Fruit fly (Drosophila melanogaster) whole organism, embryonic: Measurements from ENCODE around the gene CG5359.
A peak's percentile ranks its signal among the peaks of the same experiment; 100 is the strongest.

Experiments used
- Ada2b ChIP-seq: fragments of 200-800 bp; sonication (Bioruptor generic); IDR thresholded peaks from 2 replicates; pipeline ENCODE4 v1.3.6; 2022; ENCODE audit warnings: missing biosample characterization, missing genetic modification characterization
- Atf6 ChIP-seq: fragments of 200-800 bp; sonication (Bioruptor generic); IDR thresholded peaks from 2 replicates; pipeline ENCODE4 v1.3.6; 2022; ENCODE audit warnings: missing biosample characterization, missing genetic modification characterization
- Bdp1 ChIP-seq: fragments of 200-800 bp; sonication (Bioruptor generic); optimal IDR thresholded peaks from 3 replicates; lab custom pipeline; 2016; ENCODE audit warnings: missing biosample characterization, missing genetic modification characterization
- CG10543 ChIP-seq: fragments of 200-800 bp; sonication (Bioruptor generic); optimal IDR thresholded peaks from 3 replicates; lab custom pipeline; 2017; ENCODE audit warnings: missing biosample characterization, mild to moderate bottlenecking, missing genetic modification characterization, moderate library complexity
- CG11085 ChIP-seq: fragments of 200-800 bp; sonication (Bioruptor generic); IDR thresholded peaks from 2 replicates; pipeline ENCODE4 v1.3.6; 2022; ENCODE audit warnings: missing biosample characterization, missing genetic modification characterization
- CG11723 ChIP-seq: fragments of 200-800 bp; sonication (Bioruptor generic); optimal IDR thresholded peaks from 2 replicates; lab custom pipeline; 2017; ENCODE audit warnings: missing biosample characterization, mild to moderate bottlenecking, missing genetic modification characterization
- CG13287 ChIP-seq: fragments of 200-800 bp; sonication (Bioruptor generic); IDR thresholded peaks from 2 replicates; pipeline ENCODE4 v1.3.6; 2022; ENCODE audit warnings: missing biosample characterization, missing genetic modification characterization; ENCODE audit not compliant: partially characterized antibody
- CG15696 ChIP-seq: fragments of 200-800 bp; sonication (Bioruptor generic); optimal IDR thresholded peaks from 2 replicates; lab custom pipeline; 2019; ENCODE audit warnings: missing biosample characterization, mild to moderate bottlenecking, missing genetic modification characterization, moderate library complexity
- CG17802 ChIP-seq: fragments of 200-800 bp; sonication (Bioruptor generic); optimal IDR thresholded peaks from 2 replicates; lab custom pipeline; 2018; ENCODE audit warnings: missing biosample characterization, mild to moderate bottlenecking, missing genetic modification characterization, moderate library complexity
- CG18599 ChIP-seq: fragments of 200-800 bp; sonication (Bioruptor generic); optimal IDR thresholded peaks from 3 replicates; lab custom pipeline; 2017; ENCODE audit warnings: missing biosample characterization, missing genetic modification characterization, mild to moderate bottlenecking, moderate library complexity, missing genetic modification reagents
- CG2120 ChIP-seq: fragments of 200-800 bp; sonication (Bioruptor generic); optimal IDR thresholded peaks from 3 replicates; lab custom pipeline; 2016; ENCODE audit warnings: missing biosample characterization, missing genetic modification characterization
- CG30431 ChIP-seq: fragments of 200-800 bp; sonication (Bioruptor generic); optimal IDR thresholded peaks from 2 replicates; lab custom pipeline; 2017; ENCODE audit warnings: missing biosample characterization, missing genetic modification characterization
- CG3065 ChIP-seq: fragments of 200-800 bp; sonication (Bioruptor generic); optimal IDR thresholded peaks from 2 replicates; lab custom pipeline; 2016; ENCODE audit warnings: missing biosample characterization, missing genetic modification characterization
- CG31388 ChIP-seq: fragments of 200-800 bp; sonication (Bioruptor generic); optimal IDR thresholded peaks from 2 replicates; lab custom pipeline; 2016; ENCODE audit warnings: missing biosample characterization, missing genetic modification characterization
- CG34224 ChIP-seq: fragments of 200-800 bp; sonication (Bioruptor generic); IDR thresholded peaks from 3 replicates; pipeline ENCODE4 v1.3.6; 2022; ENCODE audit warnings: missing biosample characterization, missing genetic modification characterization; ENCODE audit not compliant: partially characterized antibody
- CG4424 ChIP-seq: fragments of 200-800 bp; sonication (Bioruptor generic); optimal IDR thresholded peaks from 3 replicates; lab custom pipeline; 2016; ENCODE audit warnings: missing biosample characterization, missing genetic modification characterization
- CG4707 ChIP-seq: fragments of 200-800 bp; sonication (Bioruptor generic); optimal IDR thresholded peaks from 2 replicates; lab custom pipeline; 2018; ENCODE audit warnings: missing biosample characterization, mild to moderate bottlenecking, missing genetic modification characterization, moderate library complexity
- CG5953 ChIP-seq: fragments of 200-800 bp; sonication (Bioruptor generic); IDR thresholded peaks from 2 replicates; pipeline ENCODE4 v1.3.6; 2022; ENCODE audit warnings: missing biosample characterization, missing genetic modification characterization
- CG7556 ChIP-seq: fragments of 200-800 bp; sonication (Bioruptor generic); optimal IDR thresholded peaks from 2 replicates; lab custom pipeline; 2017; ENCODE audit warnings: missing biosample characterization, mild to moderate bottlenecking, missing genetic modification characterization
- CG8359 ChIP-seq: fragments of 200-800 bp; sonication (Bioruptor generic); optimal IDR thresholded peaks from 2 replicates; lab custom pipeline; 2017; ENCODE audit warnings: missing biosample characterization, mild to moderate bottlenecking, missing genetic modification characterization, borderline replicate concordance
- CG8944 ChIP-seq: fragments of 200-800 bp; sonication (Bioruptor generic); optimal IDR thresholded peaks from 3 replicates; lab custom pipeline; 2016; ENCODE audit warnings: missing biosample characterization, missing genetic modification characterization
- CG9876 ChIP-seq: fragments of 200-800 bp; sonication (Bioruptor generic); optimal IDR thresholded peaks from 2 replicates; lab custom pipeline; 2016; ENCODE audit warnings: missing biosample characterization, missing genetic modification characterization
- CkIIα-i1 ChIP-seq: fragments of 200-800 bp; sonication (Bioruptor generic); IDR thresholded peaks from 2 replicates; pipeline ENCODE4 v1.3.6; 2022; ENCODE audit warnings: missing biosample characterization, missing genetic modification characterization
- Dll ChIP-seq: fragments of 200-800 bp; sonication (Bioruptor generic); IDR thresholded peaks from 4 replicates; pipeline ENCODE4 v1.3.6; 2022; ENCODE audit warnings: missing biosample characterization, missing genetic modification characterization; ENCODE audit not compliant: partially characterized antibody
- GATAe ChIP-seq: fragments of 200-800 bp; sonication (Bioruptor generic); conservative IDR thresholded peaks from 2 replicates; pipeline ENCODE4 v1.3.6; 2022; ENCODE audit warnings: missing biosample characterization, missing genetic modification characterization
- HLH54F ChIP-seq: fragments of 200-800 bp; sonication (Bioruptor generic); optimal IDR thresholded peaks from 3 replicates; lab custom pipeline; 2016; ENCODE audit warnings: missing biosample characterization, missing genetic modification characterization
- HLHmδ ChIP-seq: fragments of 200-800 bp; sonication (Bioruptor generic); optimal IDR thresholded peaks from 2 replicates; lab custom pipeline; 2018; ENCODE audit warnings: missing biosample characterization, mild to moderate bottlenecking, missing genetic modification characterization, moderate library complexity
- Mes4 ChIP-seq: fragments of 200-800 bp; sonication (Bioruptor generic); optimal IDR thresholded peaks from 2 replicates; lab custom pipeline; 2016; ENCODE audit warnings: missing biosample characterization, missing genetic modification characterization
- Myb ChIP-seq: fragments of 200-800 bp; sonication (Bioruptor generic); optimal IDR thresholded peaks from 2 replicates; lab custom pipeline; 2016; ENCODE audit warnings: missing biosample characterization, missing genetic modification characterization
- Ravus ChIP-seq: fragments of 200-800 bp; sonication (Bioruptor generic); IDR thresholded peaks from 2 replicates; pipeline ENCODE4 v1.3.6; 2022; ENCODE audit warnings: missing biosample characterization, missing genetic modification characterization
- Side ChIP-seq: fragments of 200-800 bp; sonication (Bioruptor generic); optimal IDR thresholded peaks from 2 replicates; lab custom pipeline; 2016; ENCODE audit warnings: missing biosample characterization, missing genetic modification characterization
- Spps ChIP-seq: fragments of 200-800 bp; sonication (Bioruptor generic); optimal IDR thresholded peaks from 2 replicates; lab custom pipeline; 2018; ENCODE audit warnings: missing biosample characterization, mild to moderate bottlenecking, missing genetic modification characterization
- Stat92E ChIP-seq, 3 experiments: fragments of >200 bp in 2 of 3; fragments of 200-800 bp in 1 of 3; sonication (Bioruptor generic) in 1 of 3; optimal IDR thresholded peaks; 2 replicates each; lab custom pipeline; 2017 to 2019; ENCODE audit warnings: missing biosample characterization in 3 of 3, missing genetic modification characterization in 3 of 3, mild to moderate bottlenecking in 1 of 3, moderate library complexity in 1 of 3
- ato ChIP-seq: fragments of 200-800 bp; sonication (Bioruptor generic); IDR thresholded peaks from 2 replicates; pipeline ENCODE4 v1.3.6; 2022; ENCODE audit warnings: missing biosample characterization, missing genetic modification characterization; ENCODE audit not compliant: partially characterized antibody
- bab2 ChIP-seq: fragments of 200-800 bp; sonication (Bioruptor generic); optimal IDR thresholded peaks from 2 replicates; lab custom pipeline; 2016; ENCODE audit warnings: missing biosample characterization, missing genetic modification characterization
- croc ChIP-seq: fragments of 200-800 bp; sonication (Bioruptor generic); conservative IDR thresholded peaks from 3 replicates; pipeline ENCODE4 v1.3.6; 2022; ENCODE audit warnings: missing biosample characterization, missing genetic modification characterization
- da ChIP-seq: fragments of 200-800 bp; sonication (Bioruptor generic); optimal IDR thresholded peaks from 2 replicates; lab custom pipeline; 2016; ENCODE audit warnings: missing biosample characterization, missing genetic modification characterization
- ftz-f1 ChIP-seq: fragments of 200-800 bp; sonication (Bioruptor generic); optimal IDR thresholded peaks from 2 replicates; lab custom pipeline; 2016; ENCODE audit warnings: missing biosample characterization, missing genetic modification characterization
- gce ChIP-seq: fragments of 200-800 bp; sonication (Bioruptor generic); IDR thresholded peaks from 3 replicates; pipeline ENCODE4 v1.3.6; 2022; ENCODE audit warnings: missing biosample characterization, missing genetic modification characterization
- her ChIP-seq: fragments of 200-800 bp; sonication (Bioruptor generic); optimal IDR thresholded peaks from 2 replicates; lab custom pipeline; 2016; ENCODE audit warnings: missing biosample characterization, missing genetic modification characterization
- jigr1 ChIP-seq: fragments of 200-800 bp; sonication (Bioruptor generic); IDR thresholded peaks from 3 replicates; pipeline ENCODE4 v1.3.6; 2022; ENCODE audit warnings: missing biosample characterization, missing genetic modification characterization
- nau ChIP-seq: fragments of 200-800 bp; sonication (Bioruptor generic); optimal IDR thresholded peaks from 3 replicates; lab custom pipeline; 2017; ENCODE audit warnings: missing biosample characterization, mild to moderate bottlenecking, missing genetic modification characterization, missing genetic modification reagents
- nerfin-2 ChIP-seq: fragments of 200-800 bp; sonication (Bioruptor generic); IDR thresholded peaks from 2 replicates; pipeline ENCODE4 v1.3.6; 2022; ENCODE audit warnings: missing biosample characterization, missing genetic modification characterization; ENCODE audit not compliant: partially characterized antibody
- org-1 ChIP-seq: fragments of 200-800 bp; sonication (Bioruptor generic); optimal IDR thresholded peaks from 2 replicates; lab custom pipeline; 2017; ENCODE audit warnings: missing biosample characterization, missing genetic modification characterization
- otp ChIP-seq: fragments of 200-800 bp; sonication (Bioruptor generic); IDR thresholded peaks from 3 replicates; pipeline ENCODE4, ENCODE4 v1.3.6; 2022; ENCODE audit warnings: missing biosample characterization, missing genetic modification characterization
- scrt ChIP-seq: fragments of 200-800 bp; sonication (Bioruptor generic); optimal IDR thresholded peaks from 2 replicates; lab custom pipeline; 2018; ENCODE audit warnings: missing biosample characterization, mild to moderate bottlenecking, missing genetic modification characterization, moderate library complexity
- twi ChIP-seq: fragments of 200-800 bp; optimal IDR thresholded peaks from 2 replicates; lab custom pipeline; 2019; ENCODE audit warnings: missing biosample characterization, mild to moderate bottlenecking, missing genetic modification characterization, moderate library complexity
- vfl ChIP-seq: fragments of 200-800 bp; sonication (Bioruptor generic); optimal IDR thresholded peaks from 2 replicates; lab custom pipeline; 2016; ENCODE audit warnings: missing biosample characterization, missing genetic modification characterization
- vnd ChIP-seq: fragments of 200-800 bp; sonication (Bioruptor generic); IDR thresholded peaks from 3 replicates; pipeline ENCODE4 v1.3.6; 2022; ENCODE audit warnings: missing biosample characterization, missing genetic modification characterization; ENCODE audit not compliant: partially characterized antibody

CG5359 gene

dm6 chr3R:10042664-10043372 is 41.7 kb upstream of the CG5359 start, which contains the start of the genes Mical and CG3909 (continued):
- TF ChIP-seq CG11085 (GFP tag; lab: Robert Waterston, UW) (peak; percentile 89), twi (tag; lab: Kevin White, UChicago) (peak; percentile 70), CG8359 (GFP tag; lab: Kevin White, UChicago) (peak; percentile 45), CG4707 (GFP tag; lab: Kevin White, UChicago) (peak; percentile 59), jigr1 (peak; percentile 50; the same call in 2 of the 3 replicates), nerfin-2 (GFP tag; lab: Robert Waterston, UW) (peak; percentile 84), CG9876 (GFP tag; lab: Kevin White, UChicago) (no peak), CG5953 (GFP tag; lab: Robert Waterston, UW) (peak; percentile 67), Spps (tag; lab: Kevin White, UChicago) (peak; percentile 37), ato (GFP tag; lab: Robert Waterston, UW) (peak; percentile 70), CG4424 (GFP tag; lab: Kevin White, UChicago) (peak; percentile 72), Dll (GFP tag; lab: Robert Waterston, UW) (peak; percentile 38; the same call in 1 of the 4 replicates), CG34224 (GFP tag; lab: Robert Waterston, UW) (peak; percentile 61; the same call in 2 of the 3 replicates), CG15696 (peak; percentile 80), Mes4 (no peak), CG3065 (peak; percentile 38), da (GFP tag; lab: Kevin White, UChicago) (no peak), HLH54F (peak; percentile 35), CG13287 (GFP tag; lab: Robert Waterston, UW) (peak; percentile 68), her (GFP tag; lab: Kevin White, UChicago) (no peak), vnd (GFP tag; lab: Robert Waterston, UW) (peak; percentile 38; the same call in 1 of the 3 replicates), Ravus (GFP tag; lab: Robert Waterston, UW) (peak; percentile 46), vfl (GFP tag; lab: Kevin White, UChicago) (peak; percentile 28), CG30431 (GFP tag; lab: Kevin White, UChicago) (peak; percentile 35), ftz-f1 (GFP tag; lab: Kevin White, UChicago) (no peak), Side (GFP tag; lab: Kevin White, UChicago) (peak; percentile 15), Myb (GFP tag; lab: Kevin White, UChicago) (peak; percentile 9), Stat92E (GFP tag; optimal IDR thresholded peaks at IDR 0.05; lab: Kevin White, UChicago) (peak in 1 of 3 experiments; percentile 40), bab2 (GFP tag; lab: Kevin White, UChicago) (peak; percentile 54), CG8944 (no peak), croc (GFP tag; lab: Robert Waterston, UW) (peak; percentile 53), scrt (GFP tag; lab: Kevin White, UChicago) (peak; percentile 35), HLHmδ (GFP tag; lab: Kevin White, UChicago) (peak; percentile 72), Ada2b (GFP tag; lab: Robert Waterston, UW) (peak; percentile 88), gce (GFP tag; lab: Robert Waterston, UW) (peak; percentile 80), Bdp1 (GFP tag; lab: Kevin White, UChicago) (no peak), CG17802 (tag; lab: Kevin White, UChicago) (peak; percentile 12), CG11723 (GFP tag; lab: Kevin White, UChicago) (peak; percentile 43), GATAe (no peak), org-1 (GFP tag; lab: Kevin White, UChicago) (peak; percentile 16), CG18599 (peak; percentile 85), CG2120 (GFP tag; lab: Kevin White, UChicago) (peak; percentile 83), CG10543 (peak; percentile 48), nau (peak; percentile 20), otp (peak; percentile 87), Atf6 (GFP tag; lab: Robert Waterston, UW) (peak; percentile 76), CG31388 (GFP tag; lab: Kevin White, UChicago) (peak; percentile 65), CG7556 (GFP tag; lab: Kevin White, UChicago) (peak; percentile 86), CkIIα-i1 (no peak)
